Fruit fly (Drosophila melanogaster) whole organism, embryonic: ENCODE data around the gene CG42847.

Experiments
- CG2678 ChIP-seq: fragments of 200-800 bp; sonication (Bioruptor generic); optimal IDR thresholded peaks from 3 replicates; lab custom pipeline; 2019; ENCODE audit warnings: missing biosample characterization, mild to moderate bottlenecking, missing genetic modification characterization, moderate library complexity
- repo ChIP-seq: fragments of 200-800 bp; sonication (Bioruptor generic); optimal IDR thresholded peaks from 2 replicates; lab custom pipeline; 2016; ENCODE audit warnings: missing biosample characterization, missing genetic modification characterization
- ssp ChIP-seq: fragments of 200-800 bp; sonication (Bioruptor generic); IDR thresholded peaks from 2 replicates; pipeline ENCODE4 v1.3.6; 2022; ENCODE audit warnings: missing biosample characterization, missing genetic modification characterization
- z ChIP-seq: fragments of 200-800 bp; sonication (Bioruptor generic); IDR thresholded peaks from 3 replicates; pipeline ENCODE4 v1.3.6; 2022; ENCODE audit warnings: missing biosample characterization, missing genetic modification characterization

dm6 chr2L:9446398-9446945 is 18.8 kb downstream of the CG42847 start:
- TF ChIP-seq CG2678: no peak
- TF ChIP-seq repo (GFP tag; lab: Kevin White, UChicago): no peak
- peak; percentile 92 for TF ChIP-seq z (GFP tag; lab: Robert Waterston, UW)
- TF ChIP-seq ssp (GFP tag; lab: Robert Waterston, UW): no peak
